Worm (Caenorhabditis elegans): ENCODE results near the gene ssu-1.

ssu-1 gene

DNA sequence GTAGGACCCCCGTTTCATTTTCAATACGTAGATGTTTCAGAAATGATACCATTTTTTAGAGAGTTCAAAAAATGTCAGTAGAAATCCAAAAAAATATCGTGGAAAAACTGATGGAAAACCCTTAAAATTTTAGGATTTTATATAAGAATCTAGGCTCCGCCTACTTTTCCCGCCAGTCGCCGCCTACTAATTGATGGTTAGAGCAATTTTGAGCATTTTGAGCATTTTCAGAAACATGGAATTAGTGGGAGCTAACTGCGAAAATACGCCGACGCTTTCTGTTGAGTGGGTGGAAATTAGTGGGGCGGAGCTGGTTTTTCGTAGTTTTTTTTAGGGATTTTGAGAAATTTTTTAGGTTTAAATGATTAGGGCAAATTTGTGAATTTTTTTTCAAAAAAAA is at the start of gene ssu-1:
ssu-1 (minus strand) TSS at position 101 of the 400 bp plus-strand sequence.
- TF ChIP-seq ztf-7 (tag; optimal IDR thresholded peaks at IDR 0.05) (no peak), aly-2 (tag; optimal IDR thresholded peaks at IDR 0.05) (no peak), nhr-48 (tag; optimal IDR thresholded peaks at IDR 0.05) (no peak), daf-12 (tag; optimal IDR thresholded peaks at IDR 0.05) (no peak), gei-8 (GFP tag; optimal IDR thresholded peaks at IDR 0.05) (no peak), ceh-32 (tag; optimal IDR thresholded peaks at IDR 0.05; ENCODE audit: poor library complexity) (no peak), nhr-6 (tag; optimal IDR thresholded peaks at IDR 0.05) (no peak)

DNA sequence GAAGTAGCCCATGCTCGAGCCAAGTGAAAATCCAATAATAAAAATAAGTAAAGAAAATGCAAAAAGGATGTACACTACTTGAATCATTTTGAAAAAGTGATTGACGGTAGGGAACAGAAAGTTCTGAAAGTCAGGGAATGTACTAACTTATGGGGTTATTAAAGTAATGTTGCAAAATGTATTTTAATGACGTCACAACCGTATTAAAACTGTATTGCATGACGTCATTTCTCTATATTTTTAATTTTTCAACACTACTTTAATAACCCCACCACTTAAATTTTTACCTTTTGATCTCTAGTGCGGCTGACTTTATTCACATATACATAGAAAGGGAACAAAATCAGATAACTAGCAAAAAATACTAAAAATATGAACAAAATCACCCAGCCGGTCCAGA is 49.2 kb upstream of the ssu-1 start:
- TF ChIP-seq cey-2 (tag; optimal IDR thresholded peaks at IDR 0.05; ENCODE audit: borderline replicate concordance, insufficient read depth) (no peak), ztf-7 (tag; optimal IDR thresholded peaks at IDR 0.05) (no peak), mdl-1 (tag; optimal IDR thresholded peaks at IDR 0.05) (no peak), nhr-10 (tag; optimal IDR thresholded peaks at IDR 0.05) (no peak), nhr-111 (GFP tag; optimal IDR thresholded peaks at IDR 0.05) (no peak), ceh-62 (tag; optimal IDR thresholded peaks at IDR 0.05) (no peak), ceh-20 (GFP tag; IDR thresholded peaks at IDR 0.05) (no peak), mep-1 (tag; optimal IDR thresholded peaks at IDR 0.05) (no peak), daf-19 (GFP tag; conservative IDR thresholded peaks at IDR 0.05) (no peak), F26F4.8 (GFP tag; conservative IDR thresholded peaks at IDR 0.05) (no peak), lir-3 (tag; optimal IDR thresholded peaks at IDR 0.05) (no peak), T20F7.1 (GFP tag; optimal IDR thresholded peaks at IDR 0.05) (no peak), daf-16 (GFP tag; optimal IDR thresholded peaks at IDR 0.05) (no peak), daf-16 (tag; optimal IDR thresholded peaks at IDR 0.05) (no peak), hlh-11 (tag; optimal IDR thresholded peaks at IDR 0.05) (no peak), aha-1 (tag) (no peak), dve-1 (tag; optimal IDR thresholded peaks at IDR 0.05; ENCODE audit: insufficient read depth) (no peak), zip-11 (GFP tag; IDR thresholded peaks at IDR 0.05) (no peak), nhr-102 (tag; optimal IDR thresholded peaks at IDR 0.05) (no peak), snpc-4 (tag; optimal IDR thresholded peaks at IDR 0.05) (no peak), Y48G9A.11 (GFP tag; IDR thresholded peaks at IDR 0.05) (no peak)

DNA sequence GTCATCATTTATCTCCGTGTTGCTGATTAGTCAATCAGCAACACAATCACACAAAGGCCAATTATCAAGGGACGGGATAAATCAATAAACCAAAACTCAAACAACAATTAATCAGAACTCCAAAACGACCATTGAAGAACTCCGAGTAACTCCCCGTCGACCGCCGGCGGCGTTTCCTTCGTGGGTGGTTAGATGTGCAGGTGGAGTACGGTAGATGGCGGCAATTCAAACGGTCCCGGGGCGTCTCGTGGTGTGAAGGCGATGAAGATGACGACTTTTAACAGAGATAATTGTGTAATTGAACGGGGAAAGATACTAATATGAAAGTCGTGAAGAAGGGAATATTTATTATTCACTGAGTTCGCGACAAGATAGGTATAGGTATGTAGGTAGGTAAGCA is 48.5 kb upstream of the ssu-1 start:
- peak; percentile 98 for TF ChIP-seq tra-1 (GFP tag; IDR thresholded peaks at IDR 0.05)

DNA sequence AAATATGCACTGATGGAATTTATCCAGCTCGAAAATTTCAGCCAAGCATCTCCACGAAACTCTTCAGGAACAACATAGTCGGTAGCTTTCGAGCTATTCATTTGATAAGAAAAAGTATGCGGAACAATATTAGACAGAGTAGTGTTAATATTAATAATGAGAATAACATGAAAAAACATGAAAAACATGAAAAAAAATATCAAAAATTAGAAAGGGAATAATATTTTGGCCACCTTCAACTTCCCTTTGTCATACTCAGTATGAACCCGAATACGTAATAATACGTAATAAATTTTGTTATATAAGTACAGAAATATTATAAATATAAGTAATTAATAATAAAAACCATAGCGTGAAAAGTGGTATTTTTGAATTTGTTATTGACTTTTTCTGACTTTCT is 38.9 kb upstream of the ssu-1 start, which contains the start of gene srw-39:
srw-39 (minus strand) TSS at position 101 of the 400 bp plus-strand sequence.
- no peak for TF ChIP-seq spr-1 (tag; optimal IDR thresholded peaks at IDR 0.05)

DNA sequence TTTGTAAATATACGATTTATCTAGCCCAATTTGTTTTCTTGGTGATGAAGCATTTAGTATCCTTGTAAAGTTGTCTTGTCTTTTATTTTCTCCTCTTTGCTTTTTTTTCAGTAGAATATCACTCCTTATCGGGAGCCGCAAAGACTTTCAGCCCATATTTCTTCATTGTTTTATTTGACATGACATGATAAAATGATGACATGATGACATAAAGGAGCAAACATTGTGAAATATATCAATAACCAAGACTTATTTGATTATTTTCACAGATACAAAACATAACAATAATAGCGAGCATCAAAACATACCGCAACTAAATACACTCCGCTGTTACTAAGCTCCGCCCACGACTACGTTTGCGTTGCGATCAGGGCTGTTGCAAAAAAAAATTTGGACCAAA is 32.7 kb upstream of the ssu-1 start:
- TF ChIP-seq daf-16 (GFP tag; optimal IDR thresholded peaks at IDR 0.05) (no peak), daf-16 (tag; optimal IDR thresholded peaks at IDR 0.05) (peak; percentile 85), lin-1 (GFP tag; IDR thresholded peaks at IDR 0.05) (no peak), pqm-1 (tag; optimal IDR thresholded peaks at IDR 0.05) (peak; percentile 16), aha-1 (tag) (peak; percentile 57), madf-9 (GFP tag; conservative IDR thresholded peaks at IDR 0.05) (no peak), ceh-32 (tag; optimal IDR thresholded peaks at IDR 0.05; ENCODE audit: poor library complexity) (no peak), nhr-76 (tag; optimal IDR thresholded peaks at IDR 0.05) (no peak), dve-1 (tag; optimal IDR thresholded peaks at IDR 0.05; ENCODE audit: insufficient read depth) (peak; percentile 71)

All from whole organism, L4 larva.